Worm (Caenorhabditis elegans) whole organism, mixed stage, embryonic: ENCODE measurements around the gene twk-14.

Experiments used
- bed-3 ChIP-seq: fragments of 200-800 bp; sonication (Bioruptor generic); optimal IDR thresholded peaks from 3 replicates; lab custom pipeline; 2018; ENCODE audit warnings: mild to moderate bottlenecking, missing genetic modification characterization, moderate library complexity, missing compliant biosample characterization
- blmp-1 ChIP-seq: fragments of 150-350 bp; optimal IDR thresholded peaks from 2 replicates; lab custom pipeline; 2014; ENCODE audit warnings: missing biosample characterization, missing genetic modification characterization
- ceh-43 ChIP-seq: fragments of 200-800 bp; sonication (Bioruptor generic); optimal IDR thresholded peaks from 2 replicates; lab custom pipeline; 2018; ENCODE audit warnings: mild to moderate bottlenecking, missing genetic modification characterization, moderate library complexity, missing compliant biosample characterization
- elt-3 ChIP-seq: fragments of 150-350 bp; optimal IDR thresholded peaks from 2 replicates; lab custom pipeline; 2014; ENCODE audit warnings: missing biosample characterization, missing genetic modification characterization
- ham-2 ChIP-seq: fragments of 200-800 bp; sonication (Bioruptor generic); optimal IDR thresholded peaks from 2 replicates; lab custom pipeline; 2018; ENCODE audit warnings: mild to moderate bottlenecking, missing genetic modification characterization, missing compliant biosample characterization
- hlh-1 ChIP-seq: fragments of 150-350 bp; optimal IDR thresholded peaks from 2 replicates; lab custom pipeline; 2014; ENCODE audit warnings: missing biosample characterization, missing genetic modification reagents, missing genetic modification characterization
- mab-5 ChIP-seq: fragments of 150-350 bp; optimal IDR thresholded peaks from 2 replicates; lab custom pipeline; 2014; ENCODE audit warnings: missing biosample characterization, missing genetic modification characterization
- mep-1 ChIP-seq: fragments of 150-350 bp; optimal IDR thresholded peaks from 2 replicates; lab custom pipeline; 2017; ENCODE audit warnings: missing biosample characterization, missing genetic modification reagents, missing genetic modification characterization, inconsistent platforms
- nhr-12 ChIP-seq: fragments of 150-350 bp; optimal IDR thresholded peaks from 2 replicates; lab custom pipeline; 2014; ENCODE audit warnings: missing biosample characterization, missing genetic modification characterization
- zip-8 ChIP-seq: fragments of 150-350 bp; optimal IDR thresholded peaks from 2 replicates; lab custom pipeline; 2014; ENCODE audit warnings: missing biosample characterization, missing genetic modification characterization
- ztf-11 ChIP-seq: fragments of 150-350 bp; optimal IDR thresholded peaks from 2 replicates; lab custom pipeline; 2014; ENCODE audit warnings: missing biosample characterization, missing genetic modification characterization

Gene twk-14

DNA sequence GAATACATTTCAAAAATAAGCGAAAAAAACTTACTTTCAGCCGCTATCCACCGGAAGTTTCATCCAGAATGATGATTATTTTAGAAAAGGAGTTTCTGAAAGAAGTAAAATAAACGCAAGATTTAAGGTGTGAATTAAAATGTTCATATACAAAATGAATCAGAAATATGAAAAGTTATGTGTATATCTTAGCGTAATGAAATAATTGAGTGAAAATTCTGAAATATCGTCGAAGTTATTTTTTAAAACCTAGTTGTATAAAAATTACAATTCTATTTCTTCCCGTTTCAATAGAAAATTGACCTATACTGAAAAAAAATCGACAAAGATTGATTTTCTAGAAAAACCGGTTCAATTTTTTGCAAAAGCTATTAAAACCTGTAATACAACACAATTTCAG is 57.6 kb downstream of the twk-14 start, which contains the start of gene twk-13:
twk-13 (minus strand) TSS at position 101 of the 400 bp plus-strand sequence.
- TF ChIP-seq ham-2 (GFP tag; lab: Kevin White, UChicago) (no peak), nhr-12 (tag; lab: Kevin White, UChicago) (no peak), bed-3 (GFP tag; lab: Kevin White, UChicago) (no peak), mab-5 (tag; lab: Kevin White, UChicago) (no peak), elt-3 (tag; lab: Kevin White, UChicago) (no peak), blmp-1 (tag; lab: Kevin White, UChicago) (no peak), ceh-43 (GFP tag; lab: Kevin White, UChicago) (no peak), hlh-1 (tag; lab: Kevin White, UChicago) (no peak), ztf-11 (tag; lab: Kevin White, UChicago) (no peak), zip-8 (tag; lab: Kevin White, UChicago) (no peak), mep-1 (tag; lab: Kevin White, UChicago) (no peak)
